Worm (Caenorhabditis elegans) whole organism, mixed stage, embryonic: ENCODE measurements around the gene T28D9.16.

Experiments
- ces-1 ChIP-seq: fragments of 150-350 bp; optimal IDR thresholded peaks from 2 replicates; lab custom pipeline; 2014; ENCODE audit warnings: missing biosample characterization, missing genetic modification reagents, missing genetic modification characterization
- cnd-1 ChIP-seq: fragments of 200-800 bp; sonication (Bioruptor generic); optimal IDR thresholded peaks from 2 replicates; lab custom pipeline; 2018; ENCODE audit warnings: mild to moderate bottlenecking, missing genetic modification characterization, missing compliant biosample characterization
- elt-1 ChIP-seq: sonication (generic microtip); optimal IDR thresholded peaks from 2 replicates; lab custom pipeline; 2017; ENCODE audit warnings: missing genetic modification characterization, mild to moderate bottlenecking, missing compliant biosample characterization, antibody characterized with exemption, moderate library complexity, borderline replicate concordance; ENCODE audit not compliant: insufficient read depth
- lsy-2 ChIP-seq: fragments of 150-350 bp; optimal IDR thresholded peaks from 2 replicates; lab custom pipeline; 2014; ENCODE audit warnings: missing biosample characterization, missing genetic modification characterization
- nhr-237 ChIP-seq: fragments of 150-350 bp; optimal IDR thresholded peaks from 2 replicates; lab custom pipeline; 2014; ENCODE audit warnings: missing biosample characterization, missing genetic modification characterization
- nhr-28 ChIP-seq: fragments of 150-350 bp; optimal IDR thresholded peaks from 2 replicates; lab custom pipeline; 2014; ENCODE audit warnings: missing biosample characterization, missing genetic modification characterization
- pha-4 ChIP-seq: fragments of 150-350 bp; optimal IDR thresholded peaks from 2 replicates; lab custom pipeline; 2018; ENCODE audit warnings: missing biosample characterization, missing genetic modification reagents, missing genetic modification characterization
- snpc-4 ChIP-seq: fragments of 150-350 bp; optimal IDR thresholded peaks from 2 replicates; lab custom pipeline; 2014; ENCODE audit warnings: missing biosample characterization, missing genetic modification characterization
- sptf-1 ChIP-seq: sonication (generic microtip); optimal IDR thresholded peaks from 2 replicates; lab custom pipeline; 2017; ENCODE audit warnings: mild to moderate bottlenecking, missing genetic modification characterization, moderate library complexity, missing compliant biosample characterization
- zip-8 ChIP-seq: fragments of 150-350 bp; optimal IDR thresholded peaks from 2 replicates; lab custom pipeline; 2014; ENCODE audit warnings: missing biosample characterization, missing genetic modification characterization
- ztf-11 ChIP-seq: fragments of 150-350 bp; optimal IDR thresholded peaks from 2 replicates; lab custom pipeline; 2014; ENCODE audit warnings: missing biosample characterization, missing genetic modification characterization

DNA sequence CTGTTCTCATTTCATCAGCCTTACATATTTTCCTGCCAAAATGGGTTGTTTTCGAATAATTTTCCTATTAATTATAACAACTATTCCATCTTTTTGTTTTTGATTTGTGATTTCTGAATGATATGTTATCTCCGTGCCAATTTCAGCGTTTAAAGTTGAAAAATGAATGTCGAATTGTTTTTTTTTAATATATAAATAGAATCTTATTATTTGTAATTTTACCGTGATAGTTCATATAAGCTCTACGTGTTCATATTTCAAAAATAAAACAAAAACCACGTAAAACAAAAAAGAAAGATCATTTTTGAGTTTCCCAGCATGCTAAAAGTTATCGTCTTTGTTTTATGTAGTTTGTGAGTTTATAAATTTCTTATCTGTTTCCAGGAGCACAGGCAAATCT, 31.8 kb upstream of the T28D9.16 start, which contains the start of gene K06A1.2:
- no peak for TF ChIP-seq nhr-237 (tag; lab: Kevin White, UChicago)
- TF ChIP-seq lsy-2, result no peak
- no peak for TF ChIP-seq elt-1
- no peak for TF ChIP-seq snpc-4
- TF ChIP-seq nhr-28 (tag; lab: Kevin White, UChicago), result no peak
- TF ChIP-seq zip-8 (tag; lab: Kevin White, UChicago), result no peak
- TF ChIP-seq pha-4 (tag; lab: Kevin White, UChicago), result no peak
- no peak for TF ChIP-seq cnd-1 (tag; lab: Kevin White, UChicago)
- TF ChIP-seq ces-1 (GFP tag; lab: Kevin White, UChicago), result no peak
- no peak for TF ChIP-seq ztf-11
- TF ChIP-seq sptf-1, result no peak
